Worm (Caenorhabditis elegans) whole organism, L2 larva: ENCODE measurements around the gene vglu-3.

Source experiments
- C34F6.9 ChIP-seq: fragments of 150-350 bp; optimal IDR thresholded peaks from 2 replicates; lab custom pipeline; 2014; ENCODE audit warnings: missing biosample characterization, missing genetic modification characterization
- F13H6.1 ChIP-seq: sonication (generic microtip); optimal IDR thresholded peaks from 2 replicates; lab custom pipeline; 2016; ENCODE audit warnings: missing genetic modification characterization, missing compliant biosample characterization
- Y55F3AM.14 ChIP-seq: fragments of 200-800 bp; sonication (Bioruptor generic); optimal IDR thresholded peaks from 2 replicates; lab custom pipeline; 2018; ENCODE audit warnings: mild to moderate bottlenecking, missing genetic modification characterization, missing compliant biosample characterization
- ZK546.5 ChIP-seq: sonication (generic microtip); optimal IDR thresholded peaks from 2 replicates; lab custom pipeline; 2017; ENCODE audit warnings: missing biosample characterization, missing genetic modification characterization
- alr-1 ChIP-seq: fragments of 150-350 bp; optimal IDR thresholded peaks from 2 replicates; lab custom pipeline; 2014; ENCODE audit warnings: missing biosample characterization, missing genetic modification characterization
- aly-2 ChIP-seq: fragments of 150-350 bp; optimal IDR thresholded peaks from 2 replicates; lab custom pipeline; 2014; ENCODE audit warnings: missing biosample characterization, missing genetic modification characterization
- ama-1 ChIP-seq: fragments of 150-350 bp; optimal IDR thresholded peaks from 2 replicates; lab custom pipeline; 2018; ENCODE audit warnings: inconsistent platforms
- ceh-82 ChIP-seq: fragments of 150-350 bp; optimal IDR thresholded peaks from 2 replicates; lab custom pipeline; 2014; ENCODE audit warnings: missing biosample characterization, missing genetic modification characterization
- crh-2 ChIP-seq: sonication (generic microtip); optimal IDR thresholded peaks from 2 replicates; lab custom pipeline; 2017; ENCODE audit warnings: missing biosample characterization, missing genetic modification characterization
- dmd-4 ChIP-seq: sonication (generic microtip); optimal IDR thresholded peaks from 2 replicates; lab custom pipeline; 2017; ENCODE audit warnings: missing biosample characterization, missing genetic modification characterization
- egl-27 ChIP-seq: sonication (generic microtip); optimal IDR thresholded peaks from 3 replicates; lab custom pipeline; 2017; ENCODE audit warnings: missing biosample characterization, missing genetic modification reagents, missing genetic modification characterization
- elt-3 ChIP-seq: sonication (generic microtip); optimal IDR thresholded peaks from 2 replicates; lab custom pipeline; 2017; ENCODE audit warnings: missing biosample characterization, missing genetic modification characterization
- fos-1 ChIP-seq: fragments of 150-350 bp; optimal IDR thresholded peaks from 2 replicates; lab custom pipeline; 2014; ENCODE audit warnings: missing biosample characterization, missing genetic modification characterization
- gmeb-1 ChIP-seq: fragments of 150-350 bp; optimal IDR thresholded peaks from 2 replicates; lab custom pipeline; 2014; ENCODE audit warnings: missing biosample characterization, missing genetic modification characterization
- lin-13 ChIP-seq: fragments of 150-350 bp; optimal IDR thresholded peaks from 2 replicates; lab custom pipeline; 2014; ENCODE audit warnings: missing biosample characterization, missing genetic modification reagents, missing genetic modification characterization
- lin-39 ChIP-seq: fragments of 150-350 bp; optimal IDR thresholded peaks from 2 replicates; lab custom pipeline; 2014; ENCODE audit warnings: missing biosample characterization, missing genetic modification reagents, missing genetic modification characterization
- lsy-2 ChIP-seq, 2 experiments: fragments of 150-350 bp in 1 of 2; sonication (generic microtip) in 1 of 2; optimal IDR thresholded peaks; 2 replicates each; lab custom pipeline; 2014 to 2017; ENCODE audit warnings: missing biosample characterization in 2 of 2, missing genetic modification characterization in 2 of 2
- nhr-10 ChIP-seq: sonication (generic microtip); optimal IDR thresholded peaks from 2 replicates; lab custom pipeline; 2017; ENCODE audit warnings: missing biosample characterization, missing genetic modification characterization
- nhr-11 ChIP-seq: fragments of 150-350 bp; optimal IDR thresholded peaks from 2 replicates; lab custom pipeline; 2014; ENCODE audit warnings: missing biosample characterization, missing genetic modification characterization
- nhr-129 ChIP-seq: fragments of 150-350 bp; optimal IDR thresholded peaks from 2 replicates; lab custom pipeline; 2014; ENCODE audit warnings: missing biosample characterization, missing genetic modification characterization
- nhr-21 ChIP-seq: fragments of 150-350 bp; optimal IDR thresholded peaks from 2 replicates; lab custom pipeline; 2014; ENCODE audit warnings: missing biosample characterization, missing genetic modification characterization
- nhr-23 ChIP-seq: fragments of 150-350 bp; optimal IDR thresholded peaks from 2 replicates; lab custom pipeline; 2014; ENCODE audit warnings: missing biosample characterization, missing genetic modification reagents, missing genetic modification characterization
- nhr-237 ChIP-seq: fragments of 150-350 bp; optimal IDR thresholded peaks from 2 replicates; lab custom pipeline; 2014; ENCODE audit warnings: missing biosample characterization, missing genetic modification characterization
- nhr-25 ChIP-seq: fragments of 150-350 bp; sonication (generic microtip); optimal IDR thresholded peaks from 3 replicates; lab custom pipeline; 2014; ENCODE audit warnings: missing biosample characterization, missing genetic modification characterization
- nhr-6 ChIP-seq: fragments of 150-350 bp; optimal IDR thresholded peaks from 2 replicates; lab custom pipeline; 2014; ENCODE audit warnings: missing biosample characterization, missing genetic modification characterization
- nhr-77 ChIP-seq: fragments of 150-350 bp; optimal IDR thresholded peaks from 2 replicates; lab custom pipeline; 2014; ENCODE audit warnings: missing biosample characterization, missing genetic modification characterization
- peb-1 ChIP-seq: fragments of 150-350 bp; optimal IDR thresholded peaks from 2 replicates; lab custom pipeline; 2014; ENCODE audit warnings: missing biosample characterization, missing genetic modification characterization
- sem-4 ChIP-seq: fragments of 150-350 bp; optimal IDR thresholded peaks from 2 replicates; lab custom pipeline; 2014; ENCODE audit warnings: missing biosample characterization, missing genetic modification reagents, missing genetic modification characterization
- sma-3 ChIP-seq: sonication (generic microtip); optimal IDR thresholded peaks from 2 replicates; lab custom pipeline; 2016; ENCODE audit warnings: missing genetic modification reagents, missing genetic modification characterization, missing compliant biosample characterization
- snpc-4 ChIP-seq: fragments of 150-350 bp; optimal IDR thresholded peaks from 2 replicates; lab custom pipeline; 2014; ENCODE audit warnings: missing biosample characterization, missing genetic modification characterization
- unc-62 ChIP-seq: fragments of 150-350 bp; optimal IDR thresholded peaks from 2 replicates; lab custom pipeline; 2014; ENCODE audit warnings: missing biosample characterization, missing genetic modification reagents, missing genetic modification characterization
- zag-1 ChIP-seq: fragments of 150-350 bp; optimal IDR thresholded peaks from 2 replicates; lab custom pipeline; 2014; ENCODE audit warnings: missing biosample characterization, missing genetic modification characterization
- ztf-1 ChIP-seq: fragments of 200-800 bp; sonication (Bioruptor generic); conservative IDR thresholded peaks from 2 replicates; pipeline ENCODE4 v1.3.6; 2022; ENCODE audit warnings: missing genetic modification characterization, missing compliant biosample characterization
- ztf-4 ChIP-seq: fragments of 150-350 bp; optimal IDR thresholded peaks from 2 replicates; lab custom pipeline; 2014; ENCODE audit warnings: missing biosample characterization, missing genetic modification characterization

Gene vglu-3

DNA sequence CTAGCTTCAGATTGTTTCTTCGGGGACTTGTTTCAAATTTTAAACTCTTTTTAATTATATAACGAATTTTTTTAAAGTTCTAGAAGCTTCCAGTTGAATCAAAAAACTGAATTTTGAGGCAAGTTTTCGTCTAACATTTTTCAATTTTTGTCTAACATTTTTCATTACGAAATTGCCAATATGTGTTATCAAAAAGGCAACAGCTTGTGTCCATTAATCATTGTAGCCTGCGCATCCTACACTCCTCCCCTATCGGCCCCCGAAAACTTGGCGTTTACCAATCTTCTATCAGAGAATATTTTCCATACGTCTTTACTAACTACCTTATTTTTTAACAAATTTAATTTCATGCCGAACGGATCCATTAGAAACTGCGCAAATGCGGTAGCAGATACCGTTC, at the start of gene vglu-3:
Gene vglu-3, plus strand, starts transcription at position 301 of the 400 bp plus-strand sequence.
- no peak for TF ChIP-seq aly-2
- no peak for TF ChIP-seq unc-62
- TF ChIP-seq F13H6.1 = no peak
- TF ChIP-seq ama-1 (lab: Kevin White, UChicago) = no peak
- TF ChIP-seq, all 48 proteins: peak for 0

DNA sequence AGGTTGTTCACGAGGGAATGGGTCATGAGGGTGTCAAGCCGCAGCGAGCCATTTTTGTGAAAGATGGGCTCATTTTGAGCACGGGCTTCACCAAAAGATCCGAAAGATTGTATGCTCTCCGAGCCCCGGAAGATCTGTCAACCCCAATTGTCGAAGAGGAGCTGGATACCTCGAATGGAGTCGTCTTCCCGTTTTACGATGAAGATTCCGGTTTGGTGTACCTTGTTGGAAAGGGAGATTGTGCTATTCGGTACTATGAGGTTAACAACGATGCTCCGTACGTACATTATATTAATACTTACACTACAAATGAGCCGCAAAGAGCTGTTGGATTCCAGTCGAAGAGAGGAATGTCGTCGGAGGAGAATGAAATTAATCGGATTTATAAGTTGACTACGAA, 49.1 kb upstream of the vglu-3 start:
- TF ChIP-seq ceh-82 (tag; lab: Kevin White, UChicago) (no peak), nhr-77 (no peak), zag-1 (no peak), crh-2 (tag; lab: Kevin White, UChicago) (no peak), unc-62 (no peak), lsy-2 (tag; optimal IDR thresholded peaks at IDR 0.05; lab: Kevin White, UChicago) (no peak)

DNA sequence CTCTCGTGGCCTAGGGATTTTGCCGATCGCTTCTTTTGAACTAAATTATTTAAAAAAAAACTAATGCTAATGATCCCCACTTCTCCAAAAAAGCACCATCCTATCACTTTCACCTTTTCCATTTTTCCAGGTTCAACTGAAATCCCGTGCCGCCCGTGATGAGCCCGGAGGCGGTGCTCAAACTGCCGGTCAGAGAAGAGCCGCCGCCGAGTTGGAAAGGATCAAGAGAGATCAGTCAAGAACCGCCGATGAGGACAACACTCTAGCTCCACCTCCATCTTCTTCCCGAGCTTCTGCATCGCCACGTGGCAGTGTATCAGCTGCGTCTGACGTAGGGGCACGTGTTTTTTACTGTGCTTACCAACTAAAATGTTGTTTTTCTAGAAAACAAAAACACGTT, 46.8 kb upstream of the vglu-3 start:
- TF ChIP-seq F13H6.1 (no peak), dmd-4 (tag; lab: Kevin White, UChicago) (no peak), nhr-21 (no peak), fos-1 (tag; lab: Kevin White, UChicago) (no peak), nhr-77 (no peak), gmeb-1 (tag; lab: Kevin White, UChicago) (no peak), zag-1 (no peak), nhr-129 (tag; lab: Kevin White, UChicago) (no peak), unc-62 (no peak), nhr-11 (tag; lab: Kevin White, UChicago) (no peak), nhr-10 (tag; lab: Kevin White, UChicago) (no peak), egl-27 (tag; lab: Kevin White, UChicago) (no peak), sem-4 (tag; lab: Kevin White, UChicago) (no peak), nhr-237 (no peak)
- TF ChIP-seq, all 48 proteins: peak for 0

DNA sequence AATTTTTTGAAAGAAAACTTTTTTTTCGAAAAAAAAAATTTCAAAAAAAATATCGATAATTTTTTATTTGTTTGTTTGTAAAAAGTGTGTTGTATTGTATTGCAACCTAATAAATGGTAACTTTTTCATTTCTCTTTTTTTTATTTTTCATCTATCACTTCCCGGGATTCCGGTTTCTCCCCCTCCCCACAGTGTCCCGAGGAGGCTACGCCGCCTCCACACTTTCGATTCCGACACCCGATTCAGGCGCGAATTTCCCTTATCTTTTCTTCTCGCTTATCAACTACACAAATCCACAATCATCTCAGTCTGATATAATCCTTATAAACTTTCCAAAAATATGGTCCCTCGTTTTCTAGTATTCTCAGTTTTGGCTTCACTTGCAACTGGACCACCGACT, 45.6 kb upstream of the vglu-3 start, which contains the start of gene R01H10.4:
Gene R01H10.4, plus strand, starts transcription at position 236 of the 400 bp plus-strand sequence.
- no peak for TF ChIP-seq zag-1
- TF ChIP-seq sma-3 = no peak
- no peak for TF ChIP-seq fos-1 (tag; lab: Kevin White, UChicago)
- TF ChIP-seq peb-1 (tag; lab: Kevin White, UChicago) = no peak
- no peak for TF ChIP-seq alr-1 (tag; lab: Kevin White, UChicago)
- no peak for TF ChIP-seq nhr-23
- TF ChIP-seq nhr-11 (tag; lab: Kevin White, UChicago) = no peak
- no peak for TF ChIP-seq nhr-25 (tag; lab: Kevin White, UChicago)
- no peak for TF ChIP-seq egl-27 (tag; lab: Kevin White, UChicago)
- TF ChIP-seq Y55F3AM.14 (GFP tag; lab: Kevin White, UChicago) = no peak
- TF ChIP-seq dmd-4 (tag; lab: Kevin White, UChicago) = no peak
- no peak for TF ChIP-seq aly-2
- TF ChIP-seq nhr-21 = no peak
- no peak for TF ChIP-seq ztf-1 (GFP tag; lab: Robert Waterston, UW)
- no peak for TF ChIP-seq C34F6.9

DNA sequence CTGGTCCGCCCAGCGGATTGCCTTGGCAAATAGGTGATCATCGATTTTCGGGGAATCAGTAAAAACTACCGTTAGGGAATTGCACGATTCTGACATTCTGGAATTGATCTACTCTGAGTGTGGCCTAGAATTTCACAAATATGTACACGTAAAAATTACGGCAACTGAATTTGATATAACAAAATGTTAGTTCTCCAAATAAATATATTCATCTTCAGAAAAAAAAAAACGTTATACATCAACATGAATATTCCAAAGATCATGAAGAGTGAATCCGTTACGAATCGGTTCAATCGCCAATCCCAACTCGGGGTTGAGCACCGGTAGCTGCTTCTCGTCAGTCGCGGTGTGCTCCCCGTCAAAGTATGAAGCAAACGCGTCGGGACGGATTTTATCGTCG, 41.5 kb upstream of the vglu-3 start, which contains the start of gene rip-1:
Gene rip-1, minus strand, starts transcription at position 101 of the 400 bp plus-strand sequence.
- no peak for TF ChIP-seq F13H6.1
- no peak for TF ChIP-seq snpc-4 (tag; lab: Kevin White, UChicago)
- TF ChIP-seq nhr-6 = no peak

DNA sequence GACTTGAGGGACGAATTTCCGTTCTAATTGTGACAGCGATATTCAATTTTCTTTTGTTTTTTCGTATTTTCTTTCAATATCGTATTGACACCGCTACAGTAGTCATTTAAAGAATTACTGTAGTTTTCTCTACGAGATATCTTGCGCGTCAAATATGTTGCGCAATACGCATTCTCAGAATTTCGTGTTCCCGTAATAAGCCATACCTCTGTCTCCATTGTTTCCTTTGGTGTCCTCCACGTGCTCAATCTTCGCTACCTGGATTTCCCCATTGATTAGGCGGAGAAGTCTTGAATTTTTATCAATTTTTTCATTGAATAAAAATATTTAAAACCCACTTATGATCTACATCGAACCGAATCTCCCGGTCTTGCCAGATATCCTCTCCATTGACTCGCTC, 38.9 kb upstream of the vglu-3 start:
- TF ChIP-seq nhr-237 (no peak), egl-27 (tag; lab: Kevin White, UChicago) (no peak), lin-13 (GFP tag; lab: Kevin White, UChicago) (no peak), nhr-21 (no peak), elt-3 (no peak)
- TF ChIP-seq, all 48 proteins: peak for 0

DNA sequence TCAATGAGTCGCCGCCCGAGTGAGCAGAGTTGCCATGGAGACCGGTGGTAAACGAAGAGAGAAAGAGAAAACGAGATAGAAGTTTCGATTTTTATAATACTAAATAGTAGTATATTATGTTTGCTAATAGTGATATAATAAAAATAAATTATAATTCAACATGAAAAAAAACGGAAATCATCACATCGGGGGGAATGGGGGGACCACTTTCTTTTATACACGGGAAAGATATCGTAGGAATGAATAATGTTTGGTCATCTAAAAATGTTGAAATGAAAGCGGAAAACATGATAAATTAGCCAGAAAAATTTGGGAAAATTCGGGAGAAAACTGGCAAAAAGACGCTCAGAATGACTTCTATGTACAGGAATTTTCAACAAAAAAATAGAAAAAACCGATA, 38.5 kb upstream of the vglu-3 start, which contains the start of gene bbs-5:
Gene bbs-5, minus strand, starts transcription at position 101 of the 400 bp plus-strand sequence.
- no peak for TF ChIP-seq dmd-4 (tag; lab: Kevin White, UChicago)
- no peak for TF ChIP-seq ZK546.5
- TF ChIP-seq ztf-4 = no peak
- TF ChIP-seq egl-27 (tag; lab: Kevin White, UChicago) = no peak
- TF ChIP-seq lin-39 (tag; lab: Kevin White, UChicago) = no peak
- TF ChIP-seq zag-1 = no peak
- TF ChIP-seq sem-4 (tag; lab: Kevin White, UChicago) = no peak
